Fruit fly (Drosophila melanogaster) whole organism, embryonic: ENCODE results near the gene capu.

ENCODE experiments used
- Abd-B ChIP-seq: fragments of 200-800 bp; sonication (Bioruptor generic); optimal IDR thresholded peaks from 2 replicates; lab custom pipeline; 2018; ENCODE audit warnings: missing biosample characterization, mild to moderate bottlenecking, missing genetic modification characterization, moderate library complexity
- Asciz ChIP-seq: fragments of 200-800 bp; sonication (Bioruptor generic); optimal IDR thresholded peaks from 2 replicates; lab custom pipeline; 2017; ENCODE audit warnings: missing biosample characterization, mild to moderate bottlenecking, missing genetic modification characterization, missing genetic modification reagents
- Atf6 ChIP-seq: fragments of 200-800 bp; sonication (Bioruptor generic); IDR thresholded peaks from 2 replicates; pipeline ENCODE4 v1.3.6; 2022; ENCODE audit warnings: missing biosample characterization, missing genetic modification characterization
- B-H1 ChIP-seq: fragments of 200-800 bp; sonication (Bioruptor generic); IDR thresholded peaks from 3 replicates; pipeline ENCODE4 v1.3.6; 2022; ENCODE audit warnings: missing biosample characterization, missing genetic modification characterization
- Bdp1 ChIP-seq: fragments of 200-800 bp; sonication (Bioruptor generic); optimal IDR thresholded peaks from 3 replicates; lab custom pipeline; 2016; ENCODE audit warnings: missing biosample characterization, missing genetic modification characterization
- Bteb2 ChIP-seq: fragments of 200-800 bp; sonication (Bioruptor generic); optimal IDR thresholded peaks from 2 replicates; lab custom pipeline; 2016; ENCODE audit warnings: missing biosample characterization, missing genetic modification characterization
- CG11093 ChIP-seq: fragments of 200-800 bp; sonication (Bioruptor generic); IDR thresholded peaks from 3 replicates; pipeline ENCODE4 v1.3.6; 2022; ENCODE audit warnings: missing biosample characterization, missing genetic modification characterization
- CG11247 ChIP-seq: fragments of 200-800 bp; sonication (Bioruptor generic); IDR thresholded peaks from 2 replicates; pipeline ENCODE4 v1.3.6; 2022; ENCODE audit warnings: missing biosample characterization, missing genetic modification characterization
- CG11398 ChIP-seq: fragments of 200-800 bp; sonication (Bioruptor generic); optimal IDR thresholded peaks from 2 replicates; lab custom pipeline; 2016; ENCODE audit warnings: missing biosample characterization, missing genetic modification characterization
- CG13296 ChIP-seq: fragments of 200-800 bp; sonication (Bioruptor generic); optimal IDR thresholded peaks from 3 replicates; lab custom pipeline; 2018; ENCODE audit warnings: missing biosample characterization, mild to moderate bottlenecking, missing genetic modification characterization
- CG17186 ChIP-seq: fragments of 200-800 bp; sonication (Bioruptor generic); optimal IDR thresholded peaks from 3 replicates; lab custom pipeline; 2017; ENCODE audit warnings: missing biosample characterization, missing genetic modification reagents, missing genetic modification characterization
- CG17328 ChIP-seq: fragments of 200-800 bp; sonication (Bioruptor generic); IDR thresholded peaks from 2 replicates; pipeline ENCODE4 v1.3.6; 2022; ENCODE audit warnings: missing biosample characterization, missing genetic modification characterization
- CG34224 ChIP-seq: fragments of 200-800 bp; sonication (Bioruptor generic); IDR thresholded peaks from 3 replicates; pipeline ENCODE4 v1.3.6; 2022; ENCODE audit warnings: missing biosample characterization, missing genetic modification characterization; ENCODE audit not compliant: partially characterized antibody
- CG4328 ChIP-seq: fragments of 200-800 bp; sonication (Bioruptor generic); optimal IDR thresholded peaks from 3 replicates; lab custom pipeline; 2017; ENCODE audit warnings: missing biosample characterization, missing genetic modification reagents, missing genetic modification characterization
- CG4707 ChIP-seq: fragments of 200-800 bp; sonication (Bioruptor generic); optimal IDR thresholded peaks from 2 replicates; lab custom pipeline; 2018; ENCODE audit warnings: missing biosample characterization, mild to moderate bottlenecking, missing genetic modification characterization, moderate library complexity
- CG5180 ChIP-seq: fragments of 200-800 bp; sonication (Bioruptor generic); optimal IDR thresholded peaks from 3 replicates; lab custom pipeline; 2017; ENCODE audit warnings: missing biosample characterization, missing genetic modification characterization, mild to moderate bottlenecking, moderate library complexity, missing genetic modification reagents
- CG5245 ChIP-seq: fragments of 200-800 bp; sonication (Bioruptor generic); optimal IDR thresholded peaks from 3 replicates; lab custom pipeline; 2016; ENCODE audit warnings: missing biosample characterization, missing genetic modification characterization
- CG9215 ChIP-seq: fragments of 200-800 bp; sonication (Bioruptor generic); IDR thresholded peaks from 2 replicates; pipeline ENCODE4 v1.3.6; 2022; ENCODE audit warnings: missing biosample characterization, missing genetic modification characterization
- Dad ChIP-seq: fragments of 200-800 bp; sonication (Bioruptor generic); optimal IDR thresholded peaks from 3 replicates; lab custom pipeline; 2016; ENCODE audit warnings: missing biosample characterization, missing genetic modification characterization
- Dll ChIP-seq: fragments of 200-800 bp; sonication (Bioruptor generic); IDR thresholded peaks from 4 replicates; pipeline ENCODE4 v1.3.6; 2022; ENCODE audit warnings: missing biosample characterization, missing genetic modification characterization; ENCODE audit not compliant: partially characterized antibody
- E2f2 ChIP-seq: fragments of 200-800 bp; sonication (Bioruptor generic); IDR thresholded peaks from 2 replicates; pipeline ENCODE4 v1.3.6; 2022; ENCODE audit warnings: missing biosample characterization, missing genetic modification characterization
- Fer2 ChIP-seq: fragments of 200-800 bp; sonication (Bioruptor generic); optimal IDR thresholded peaks from 2 replicates; lab custom pipeline; 2018; ENCODE audit warnings: missing biosample characterization, mild to moderate bottlenecking, missing genetic modification characterization, moderate library complexity
- Hand ChIP-seq: fragments of 200-800 bp; sonication (Bioruptor generic); optimal IDR thresholded peaks from 2 replicates; lab custom pipeline; 2017; ENCODE audit warnings: mild to moderate bottlenecking, missing biosample characterization, missing genetic modification reagents, missing genetic modification characterization
- Hmx ChIP-seq: fragments of 200-800 bp; sonication (Bioruptor generic); optimal IDR thresholded peaks from 2 replicates; lab custom pipeline; 2016; ENCODE audit warnings: missing biosample characterization, missing genetic modification characterization
- Lhr ChIP-seq: fragments of 200-800 bp; sonication (Bioruptor generic); optimal IDR thresholded peaks from 3 replicates; lab custom pipeline; 2017; ENCODE audit warnings: mild to moderate bottlenecking, missing biosample characterization, missing genetic modification reagents, missing genetic modification characterization
- Myb ChIP-seq: fragments of 200-800 bp; sonication (Bioruptor generic); optimal IDR thresholded peaks from 2 replicates; lab custom pipeline; 2016; ENCODE audit warnings: missing biosample characterization, missing genetic modification characterization
- NC2β ChIP-seq: fragments of 200-800 bp; sonication (Bioruptor generic); optimal IDR thresholded peaks from 2 replicates; lab custom pipeline; 2016; ENCODE audit warnings: missing biosample characterization, missing genetic modification characterization
- PHDP ChIP-seq: fragments of 200-800 bp; sonication (Bioruptor generic); optimal IDR thresholded peaks from 3 replicates; lab custom pipeline; 2018; ENCODE audit warnings: missing biosample characterization, mild to moderate bottlenecking, missing genetic modification characterization, moderate library complexity
- bsh ChIP-seq, 2 experiments: fragments of 200-800 bp; sonication (Bioruptor generic); optimal IDR thresholded peaks; 2 replicates each; lab custom pipeline; 2017 to 2018; ENCODE audit warnings: mild to moderate bottlenecking in 2 of 2, missing biosample characterization in 2 of 2, missing genetic modification characterization in 2 of 2, moderate library complexity in 1 of 2
- cg ChIP-seq: fragments of 200-800 bp; sonication (Bioruptor generic); optimal IDR thresholded peaks from 3 replicates; lab custom pipeline; 2019; ENCODE audit warnings: missing biosample characterization, mild to moderate bottlenecking, missing genetic modification characterization, moderate library complexity
- dan ChIP-seq: fragments of 200-800 bp; sonication (Bioruptor generic); IDR thresholded peaks from 2 replicates; pipeline ENCODE4 v1.3.6; 2022; ENCODE audit warnings: missing biosample characterization, missing genetic modification characterization
- fd102C ChIP-seq: fragments of 200-800 bp; sonication (Bioruptor generic); optimal IDR thresholded peaks from 2 replicates; lab custom pipeline; 2018; ENCODE audit warnings: missing biosample characterization, mild to moderate bottlenecking, missing genetic modification characterization, moderate library complexity
- h ChIP-seq: fragments of >200 bp; optimal IDR thresholded peaks from 2 replicates; lab custom pipeline; 2017
- hb ChIP-seq: fragments of 200-800 bp; sonication (Bioruptor generic); IDR thresholded peaks from 3 replicates; pipeline ENCODE4 v1.3.6; 2022; ENCODE audit warnings: missing biosample characterization, missing genetic modification characterization; ENCODE audit not compliant: partially characterized antibody
- hth ChIP-seq: fragments of >200 bp; optimal IDR thresholded peaks from 2 replicates; lab custom pipeline; 2017; ENCODE audit warnings: inconsistent platforms
- lilli ChIP-seq: fragments of 200-800 bp; sonication (Bioruptor generic); optimal IDR thresholded peaks from 3 replicates; lab custom pipeline; 2016; ENCODE audit warnings: missing biosample characterization, missing genetic modification characterization
- mam ChIP-seq: fragments of 200-800 bp; sonication (Bioruptor generic); optimal IDR thresholded peaks from 3 replicates; lab custom pipeline; 2016; ENCODE audit warnings: missing biosample characterization, missing genetic modification characterization
- mld ChIP-seq: fragments of 200-800 bp; sonication (Bioruptor generic); IDR thresholded peaks from 3 replicates; pipeline ENCODE4 v1.3.6; 2022; ENCODE audit warnings: missing biosample characterization, missing genetic modification characterization; ENCODE audit not compliant: partially characterized antibody
- nom ChIP-seq: fragments of 200-800 bp; sonication (Bioruptor generic); optimal IDR thresholded peaks from 2 replicates; lab custom pipeline; 2017; ENCODE audit warnings: missing biosample characterization, missing genetic modification characterization, mild to moderate bottlenecking, moderate library complexity, missing genetic modification reagents
- p53 ChIP-seq: fragments of 200-800 bp; sonication (Bioruptor generic); optimal IDR thresholded peaks from 2 replicates; lab custom pipeline; 2016; ENCODE audit warnings: missing biosample characterization, missing genetic modification characterization
- pnt ChIP-seq: fragments of 200-800 bp; sonication (Bioruptor generic); optimal IDR thresholded peaks from 3 replicates; lab custom pipeline; 2016; ENCODE audit warnings: missing biosample characterization, missing genetic modification characterization
- pum ChIP-seq: fragments of 200-800 bp; sonication (Bioruptor generic); optimal IDR thresholded peaks from 2 replicates; lab custom pipeline; 2016; ENCODE audit warnings: missing biosample characterization, missing genetic modification characterization
- repo ChIP-seq: fragments of 200-800 bp; sonication (Bioruptor generic); optimal IDR thresholded peaks from 2 replicates; lab custom pipeline; 2016; ENCODE audit warnings: missing biosample characterization, missing genetic modification characterization
- scrt ChIP-seq: fragments of 200-800 bp; sonication (Bioruptor generic); optimal IDR thresholded peaks from 2 replicates; lab custom pipeline; 2018; ENCODE audit warnings: missing biosample characterization, mild to moderate bottlenecking, missing genetic modification characterization, moderate library complexity
- seq ChIP-seq: fragments of 200-800 bp; sonication (Bioruptor generic); IDR thresholded peaks from 2 replicates; pipeline ENCODE4 v1.3.6; 2022; ENCODE audit warnings: missing biosample characterization, missing genetic modification characterization
- shn ChIP-seq: fragments of 200-800 bp; sonication (Bioruptor generic); optimal IDR thresholded peaks from 3 replicates; lab custom pipeline; 2016; ENCODE audit warnings: missing biosample characterization, missing genetic modification characterization
- sisA ChIP-seq: fragments of 200-800 bp; sonication (Bioruptor generic); IDR thresholded peaks from 2 replicates; pipeline ENCODE4 v1.3.6; 2022; ENCODE audit warnings: missing biosample characterization, missing genetic modification characterization
- so ChIP-seq: fragments of 200-800 bp; sonication (Bioruptor generic); IDR thresholded peaks from 3 replicates; pipeline ENCODE4 v1.3.6; 2022; ENCODE audit warnings: missing biosample characterization, missing genetic modification characterization
- sob ChIP-seq: fragments of 200-800 bp; sonication (Bioruptor generic); IDR thresholded peaks from 2 replicates; pipeline ENCODE4 v1.3.6; 2022; ENCODE audit warnings: missing biosample characterization, missing genetic modification characterization
- stc ChIP-seq: fragments of 200-800 bp; sonication (Bioruptor generic); IDR thresholded peaks from 2 replicates; pipeline ENCODE4 v1.3.6; 2022; ENCODE audit warnings: missing biosample characterization, missing genetic modification characterization
- tin ChIP-seq: fragments of 200-800 bp; sonication (Bioruptor generic); optimal IDR thresholded peaks from 3 replicates; lab custom pipeline; 2016; ENCODE audit warnings: missing biosample characterization, missing genetic modification characterization
- trem ChIP-seq: fragments of 200-800 bp; optimal IDR thresholded peaks from 3 replicates; lab custom pipeline; 2019; ENCODE audit warnings: missing biosample characterization, mild to moderate bottlenecking, missing genetic modification characterization, moderate library complexity

The capu gene

DNA sequence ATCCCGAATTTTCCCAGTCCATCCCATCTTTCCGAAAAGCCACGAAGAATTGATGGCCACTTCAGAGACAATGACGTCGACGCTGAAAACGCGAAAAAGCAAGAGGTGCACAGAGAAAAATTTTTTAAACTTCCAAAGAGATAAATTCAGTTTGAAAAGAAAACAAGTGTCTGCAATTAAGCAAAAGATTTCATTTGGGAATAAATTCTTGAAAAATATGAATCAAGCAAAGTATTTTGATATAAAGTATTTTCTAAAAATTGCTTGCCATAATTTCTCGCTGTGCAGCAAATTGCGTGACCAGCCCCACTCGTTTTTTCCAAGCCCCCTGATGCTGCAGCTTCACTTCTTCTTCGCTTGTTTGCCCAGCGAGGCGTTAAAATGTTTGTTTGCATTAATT is 20.5 kb downstream of the capu start:
- no peak for TF ChIP-seq Asciz (GFP tag; lab: Kevin White, UChicago)
- no peak for TF ChIP-seq CG4328 (GFP tag; lab: Kevin White, UChicago)
- no peak for TF ChIP-seq mld
- TF ChIP-seq CG34224 (GFP tag; lab: Robert Waterston, UW): no peak
- no peak for TF ChIP-seq CG5180 (GFP tag; lab: Kevin White, UChicago)
- peak; percentile 44 to 46 for TF ChIP-seq bsh (GFP tag; optimal IDR thresholded peaks at IDR 0.05; lab: Kevin White, UChicago)
- TF ChIP-seq h (lab: Kevin White, UChicago): no peak
- no peak for TF ChIP-seq CG5245 (GFP tag; lab: Kevin White, UChicago)
- TF ChIP-seq hth (lab: Kevin White, UChicago): no peak
- no peak for TF ChIP-seq shn
- TF ChIP-seq CG9215 (GFP tag; lab: Robert Waterston, UW): 0 out of 2 replicates have a peak, but pooled peaks have one; percentile 7
- TF ChIP-seq so (GFP tag; lab: Robert Waterston, UW): no peak
- no peak for TF ChIP-seq repo (GFP tag; lab: Kevin White, UChicago)
- no peak for TF ChIP-seq sob (GFP tag; lab: Robert Waterston, UW)
- TF ChIP-seq hb (GFP tag; lab: Robert Waterston, UW): no peak
- TF ChIP-seq pum (GFP tag; lab: Kevin White, UChicago): no peak
- TF ChIP-seq Hmx (GFP tag; lab: Kevin White, UChicago): no peak
- no peak for TF ChIP-seq E2f2 (GFP tag; lab: Robert Waterston, UW)
- no peak for TF ChIP-seq CG13296 (GFP tag; lab: Kevin White, UChicago)
- TF ChIP-seq Abd-B (GFP tag; lab: Kevin White, UChicago): no peak
- TF ChIP-seq Bteb2: no peak
- TF ChIP-seq CG17328 (GFP tag; lab: Robert Waterston, UW): peak; percentile 56; the same call in 1 of the 2 replicates
- TF ChIP-seq Bdp1: no peak
- peak; percentile 58; the same call in 1 of the 2 replicates for TF ChIP-seq Atf6 (GFP tag; lab: Robert Waterston, UW)
- peak; percentile 23; the same call in 1 of the 3 replicates for TF ChIP-seq B-H1 (GFP tag; lab: Robert Waterston, UW)
- no peak for TF ChIP-seq p53 (GFP tag; lab: Kevin White, UChicago)
- TF ChIP-seq CG17186 (GFP tag; lab: Kevin White, UChicago): no peak
- no peak for TF ChIP-seq pnt (GFP tag; lab: Kevin White, UChicago)
- peak; percentile 2 for TF ChIP-seq mam (GFP tag; lab: Kevin White, UChicago)
- TF ChIP-seq Fer2 (tag; lab: Kevin White, UChicago): no peak
- no peak for TF ChIP-seq lilli (GFP tag; lab: Kevin White, UChicago)
- no peak for TF ChIP-seq fd102C (GFP tag; lab: Kevin White, UChicago)
- TF ChIP-seq NC2β (GFP tag; lab: Kevin White, UChicago): no peak
- TF ChIP-seq tin (GFP tag; lab: Kevin White, UChicago): no peak
- TF ChIP-seq Hand (GFP tag; lab: Kevin White, UChicago): no peak
- no peak for TF ChIP-seq Dad (GFP tag; lab: Kevin White, UChicago)
- no peak for TF ChIP-seq Lhr
- TF ChIP-seq cg: no peak
- TF ChIP-seq sisA: peak; percentile 49; the same call in 1 of the 2 replicates
- no peak for TF ChIP-seq Myb (GFP tag; lab: Kevin White, UChicago)
- TF ChIP-seq stc (GFP tag; lab: Robert Waterston, UW): peak; percentile 42; the same call in 1 of the 2 replicates
- TF ChIP-seq CG11398 (GFP tag; lab: Kevin White, UChicago): no peak
- TF ChIP-seq trem: no peak
- no peak for TF ChIP-seq seq
- TF ChIP-seq PHDP: peak; percentile 51
- TF ChIP-seq Dll (GFP tag; lab: Robert Waterston, UW): no peak
- TF ChIP-seq CG11093: no peak
- TF ChIP-seq CG11247 (GFP tag; lab: Robert Waterston, UW): no peak
- no peak for TF ChIP-seq nom (GFP tag; lab: Kevin White, UChicago)
- TF ChIP-seq dan (GFP tag; lab: Robert Waterston, UW): no peak
- no peak for TF ChIP-seq CG4707
- TF ChIP-seq scrt (GFP tag; lab: Kevin White, UChicago): no peak
